Fruit fly (Drosophila melanogaster) whole organism, adult: ENCODE results near the gene LysE.

Experiments
- CG1620 ChIP-seq: fragments of 200-800 bp; sonication (Bioruptor generic); optimal IDR thresholded peaks from 2 replicates; lab custom pipeline; 2016; ENCODE audit warnings: missing biosample characterization, missing genetic modification characterization
- CG33017 ChIP-seq: fragments of 200-800 bp; sonication (Bioruptor generic); optimal IDR thresholded peaks from 2 replicates; lab custom pipeline; 2018; ENCODE audit warnings: missing biosample characterization, mild to moderate bottlenecking, missing genetic modification characterization, moderate library complexity
- CG5204 ChIP-seq: fragments of 200-800 bp; sonication (Bioruptor generic); optimal IDR thresholded peaks from 2 replicates; lab custom pipeline; 2016; ENCODE audit warnings: missing biosample characterization, missing genetic modification characterization
- Mnt ChIP-seq: fragments of 200-800 bp; sonication (Bioruptor generic); optimal IDR thresholded peaks from 2 replicates; lab custom pipeline; 2016; ENCODE audit warnings: missing biosample characterization, mild to moderate bottlenecking, missing genetic modification characterization
- cic ChIP-seq: fragments of 200-800 bp; sonication (Bioruptor generic); optimal IDR thresholded peaks from 2 replicates; lab custom pipeline; 2017; ENCODE audit warnings: missing biosample characterization, mild to moderate bottlenecking, missing genetic modification characterization, moderate library complexity
- cnc ChIP-seq, 2 experiments: fragments of >200 bp; optimal IDR thresholded peaks; 2 replicates each; lab custom pipeline; 2017
- ovo ChIP-seq: fragments of 200-800 bp; sonication (Bioruptor generic); optimal IDR thresholded peaks from 2 replicates; lab custom pipeline; 2016; ENCODE audit warnings: missing biosample characterization, missing genetic modification characterization
- tj ChIP-seq: fragments of 200-800 bp; sonication (Bioruptor generic); optimal IDR thresholded peaks from 3 replicates; lab custom pipeline; 2017; ENCODE audit warnings: missing biosample characterization, mild to moderate bottlenecking, missing genetic modification characterization, moderate library complexity
- toe ChIP-seq: fragments of 200-800 bp; sonication (Bioruptor generic); optimal IDR thresholded peaks from 2 replicates; lab custom pipeline; 2016; ENCODE audit warnings: missing biosample characterization, missing genetic modification characterization

dm6 chr3L:1168445-1168844, 44.2 kb upstream of the LysE start:
- TF ChIP-seq tj (no peak), cic (no peak), cnc (optimal IDR thresholded peaks at IDR 0.05; lab: Kevin White, UChicago) (no peak), toe (no peak), ovo (GFP tag; lab: Kevin White, UChicago) (no peak), CG1620 (GFP tag; lab: Kevin White, UChicago) (no peak), Mnt (GFP tag; lab: Kevin White, UChicago) (no peak), CG33017 (tag; lab: Kevin White, UChicago) (no peak), CG5204 (GFP tag; lab: Kevin White, UChicago) (no peak)
